Worm (Caenorhabditis elegans) whole organism, midembryonic: ENCODE measurements around the gene C01G10.1.
"Not testable (repeated sequence)": the region's sequence is repeated elsewhere in the genome, so short reads cannot be mapped to it uniquely, and the experiment has no call there.

ENCODE experiments used
- T22C8.4 ChIP-seq: fragments of 200-800 bp; sonication (Bioruptor generic); IDR thresholded peaks from 2 replicates; pipeline ENCODE4 v1.3.6; 2022; ENCODE audit warnings: missing genetic modification characterization, missing compliant biosample characterization
- cog-1 ChIP-seq: sonication (generic microtip); optimal IDR thresholded peaks from 2 replicates; lab custom pipeline; 2016; ENCODE audit warnings: missing genetic modification characterization, missing compliant biosample characterization
- flt-1 ChIP-seq: fragments of 200-800 bp; sonication (Bioruptor generic); IDR thresholded peaks from 2 replicates; pipeline ENCODE4 v1.3.6; 2022; ENCODE audit warnings: missing genetic modification characterization, missing compliant biosample characterization
- klf-2 ChIP-seq: fragments of 200-800 bp; sonication (Bioruptor generic); conservative IDR thresholded peaks from 2 replicates; pipeline ENCODE4 v1.3.6; 2022; ENCODE audit warnings: missing genetic modification reagents, missing genetic modification characterization, missing compliant biosample characterization
- med-1 ChIP-seq: sonication (generic microtip); optimal IDR thresholded peaks from 2 replicates; lab custom pipeline; 2017; ENCODE audit warnings: missing genetic modification characterization, mild to moderate bottlenecking, missing compliant biosample characterization, antibody characterized with exemption, missing genetic modification reagents; ENCODE audit not compliant: insufficient read depth
- ref-1 ChIP-seq: fragments of 200-800 bp; sonication (Bioruptor generic); conservative IDR thresholded peaks from 2 replicates; pipeline ENCODE4 v1.3.6; 2022; ENCODE audit warnings: missing genetic modification reagents, missing genetic modification characterization, missing compliant biosample characterization
- tab-1 ChIP-seq: fragments of 200-800 bp; sonication (Bioruptor generic); IDR thresholded peaks from 2 replicates; pipeline ENCODE4 v1.3.6; 2022; ENCODE audit warnings: missing genetic modification characterization, missing compliant biosample characterization
- ztf-23 ChIP-seq: fragments of 200-800 bp; sonication (Bioruptor generic); IDR thresholded peaks from 2 replicates; pipeline ENCODE4 v1.3.6; 2022; ENCODE audit warnings: missing genetic modification reagents, missing genetic modification characterization, missing compliant biosample characterization
- ztf-29 ChIP-seq: fragments of 200-800 bp; sonication (Bioruptor generic); IDR thresholded peaks from 2 replicates; pipeline ENCODE4 v1.3.6; 2022; ENCODE audit warnings: missing genetic modification reagents, missing genetic modification characterization, missing compliant biosample characterization

C01G10.1 gene

DNA sequence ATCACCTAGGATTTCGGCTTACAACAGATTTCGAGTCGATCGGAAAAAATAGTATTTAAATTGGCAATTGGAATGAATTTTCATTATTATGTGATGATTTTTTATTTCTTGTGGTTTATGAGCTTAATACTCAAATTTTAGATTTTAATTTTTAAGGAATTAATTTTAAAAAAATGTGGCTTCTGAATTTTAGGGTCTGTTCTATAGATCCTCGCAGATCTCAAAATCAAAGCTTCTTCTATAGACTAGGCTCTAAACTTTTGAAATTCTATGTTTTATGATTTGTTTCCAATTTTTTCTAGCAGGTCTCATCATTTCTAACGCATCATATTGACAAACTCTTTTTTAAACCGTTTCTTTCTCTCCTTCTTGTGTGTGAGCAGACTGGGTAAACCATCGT lies 6.9 kb upstream of the C01G10.1 start, which contains the start of gene txt-12:
txt-12 (plus strand) TSS at position 301 of the 400 bp plus-strand sequence.
- no peak for TF ChIP-seq ref-1 (GFP tag; lab: Robert Waterston, UW)
- TF ChIP-seq klf-2 (GFP tag; lab: Robert Waterston, UW): no peak
- no peak for TF ChIP-seq T22C8.4 (GFP tag; lab: Robert Waterston, UW)
- TF ChIP-seq flt-1 (GFP tag; lab: Robert Waterston, UW): no peak
- TF ChIP-seq med-1 (GFP tag; lab: Kevin White, UChicago): no peak
- TF ChIP-seq ztf-29 (GFP tag; lab: Robert Waterston, UW): no peak
- no peak for TF ChIP-seq cog-1 (tag; lab: Kevin White, UChicago)
- TF ChIP-seq tab-1 (GFP tag; lab: Robert Waterston, UW): no peak
- no peak for TF ChIP-seq ztf-23 (GFP tag; lab: Robert Waterston, UW)

DNA sequence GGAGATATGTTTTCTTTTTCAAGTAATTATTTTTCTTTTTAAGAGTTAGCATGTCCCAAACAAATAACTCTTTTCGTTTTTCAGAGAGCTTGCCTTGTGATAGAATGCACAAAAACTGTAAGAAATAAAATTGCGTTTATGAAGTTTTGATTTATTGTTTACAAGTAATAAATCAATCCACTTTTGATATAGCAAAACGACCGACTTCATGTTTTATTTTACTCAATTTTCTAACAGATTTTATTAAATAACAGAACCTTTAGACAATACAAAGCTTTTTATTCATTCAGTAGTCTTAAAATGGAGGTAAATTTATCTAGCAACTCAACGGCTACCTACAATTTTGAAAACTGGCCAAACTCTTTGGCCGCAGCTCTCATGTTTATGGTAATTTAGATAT lies 4.8 kb upstream of the C01G10.1 start, which contains the start of gene srx-78:
srx-78 (plus strand) TSS at position 301 of the 400 bp plus-strand sequence.
- TF ChIP-seq cog-1 (tag; lab: Kevin White, UChicago) (no peak), ztf-23 (GFP tag; lab: Robert Waterston, UW) (no peak), med-1 (GFP tag; lab: Kevin White, UChicago) (no peak), tab-1 (GFP tag; lab: Robert Waterston, UW) (no peak), flt-1 (GFP tag; lab: Robert Waterston, UW) (no peak), klf-2 (GFP tag; lab: Robert Waterston, UW) (no peak), ztf-29 (GFP tag; lab: Robert Waterston, UW) (no peak), T22C8.4 (GFP tag; lab: Robert Waterston, UW) (no peak), ref-1 (GFP tag; lab: Robert Waterston, UW) (no peak)

DNA sequence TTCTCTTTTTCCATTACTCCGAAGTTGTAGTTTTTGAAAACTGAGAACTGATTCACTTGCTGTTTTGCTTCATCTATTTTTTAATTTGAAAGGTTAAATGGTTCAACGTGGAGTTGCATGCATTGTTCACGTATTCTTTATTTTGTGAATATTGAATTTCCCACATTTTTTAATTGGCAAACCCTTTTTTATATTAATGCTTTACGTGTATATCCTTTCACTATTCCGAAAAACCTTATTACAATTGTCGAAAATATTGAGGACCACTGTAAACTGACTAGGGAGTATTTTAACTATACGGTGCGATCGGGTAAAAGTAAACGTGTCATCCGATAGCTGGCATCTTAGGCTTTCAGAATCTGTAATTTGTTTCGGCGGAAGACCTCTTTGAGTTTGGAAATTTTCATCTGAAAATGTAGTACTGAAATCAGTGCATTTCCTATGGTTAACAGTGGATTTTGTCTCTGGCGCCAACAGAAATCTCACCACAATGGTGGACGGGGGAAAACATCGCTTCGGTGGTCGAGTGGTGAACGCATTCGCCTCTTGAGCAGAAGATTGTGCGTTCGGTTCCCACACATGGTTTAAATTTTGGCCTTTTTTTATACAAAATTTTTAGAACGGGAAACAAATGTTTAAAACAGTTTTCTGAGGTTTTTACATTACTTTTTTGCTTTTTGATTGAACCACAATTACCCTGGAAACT lies 6.5 kb downstream of the C01G10.1 start, which contains the start of gene C01G10.14:
C01G10.14 (minus strand) TSS at position 51 of the 706 bp plus-strand sequence.
- not testable (repeated sequence) for TF ChIP-seq flt-1, tab-1, ref-1 (GFP tag; lab: Robert Waterston, UW)

DNA sequence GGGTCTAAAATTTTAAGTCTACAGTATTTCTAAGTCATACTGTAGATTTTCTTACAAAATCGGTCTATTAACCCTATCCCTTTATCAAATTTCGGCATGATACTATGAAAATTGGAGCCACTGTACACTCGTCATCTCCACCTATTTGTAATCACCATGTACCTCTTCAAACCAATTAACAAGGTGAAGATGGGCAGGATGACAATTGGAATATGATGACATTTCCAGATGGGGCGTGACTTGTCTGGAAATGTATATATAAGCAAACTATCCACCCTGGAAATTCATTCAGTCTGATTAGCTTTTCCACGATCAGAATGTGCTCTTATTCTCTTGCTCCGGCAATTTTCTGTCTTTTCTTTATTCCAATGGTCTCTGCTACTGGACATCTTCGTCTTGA lies 9.7 kb downstream of the C01G10.1 start, which contains the start of gene Y75B12A.2:
Y75B12A.2 (plus strand) TSS at position 301 of the 400 bp plus-strand sequence.
- TF ChIP-seq cog-1 (tag; lab: Kevin White, UChicago): no peak
- TF ChIP-seq tab-1 (GFP tag; lab: Robert Waterston, UW): no peak
- TF ChIP-seq med-1 (GFP tag; lab: Kevin White, UChicago): no peak
- TF ChIP-seq ztf-23 (GFP tag; lab: Robert Waterston, UW): no peak
- no peak for TF ChIP-seq ref-1 (GFP tag; lab: Robert Waterston, UW)
- no peak for TF ChIP-seq flt-1 (GFP tag; lab: Robert Waterston, UW)
- no peak for TF ChIP-seq T22C8.4 (GFP tag; lab: Robert Waterston, UW)
- TF ChIP-seq ztf-29 (GFP tag; lab: Robert Waterston, UW): no peak
- TF ChIP-seq klf-2 (GFP tag; lab: Robert Waterston, UW): no peak

DNA sequence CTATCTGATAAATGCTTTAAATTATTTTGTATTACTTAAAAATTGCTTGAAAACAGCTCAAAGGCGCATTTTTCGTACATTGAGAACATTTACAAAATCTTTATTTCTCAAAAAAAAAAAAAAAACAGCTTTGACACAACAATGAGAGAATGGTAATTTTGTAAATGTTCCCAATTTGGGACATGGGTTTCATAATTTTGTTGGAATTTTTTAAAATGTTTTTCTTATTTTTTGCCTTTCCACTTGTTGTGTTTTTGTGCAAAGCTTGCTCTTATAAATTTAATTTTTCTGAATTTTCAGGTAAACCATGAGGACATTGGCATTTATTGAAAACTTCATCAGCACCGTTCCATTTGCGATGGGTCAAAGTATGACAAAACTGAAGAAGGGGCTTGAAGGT lies 12.1 kb downstream of the C01G10.1 start, which contains the start of gene T01G5.7:
T01G5.7 (plus strand) TSS at position 301 of the 400 bp plus-strand sequence.
- TF ChIP-seq ztf-29 (GFP tag; lab: Robert Waterston, UW): no peak
- no peak for TF ChIP-seq tab-1 (GFP tag; lab: Robert Waterston, UW)
- no peak for TF ChIP-seq ztf-23 (GFP tag; lab: Robert Waterston, UW)
- TF ChIP-seq klf-2 (GFP tag; lab: Robert Waterston, UW): no peak
- TF ChIP-seq T22C8.4 (GFP tag; lab: Robert Waterston, UW): no peak
- TF ChIP-seq flt-1 (GFP tag; lab: Robert Waterston, UW): no peak
- TF ChIP-seq med-1 (GFP tag; lab: Kevin White, UChicago): no peak
- no peak for TF ChIP-seq ref-1 (GFP tag; lab: Robert Waterston, UW)
- TF ChIP-seq cog-1 (tag; lab: Kevin White, UChicago): no peak

DNA sequence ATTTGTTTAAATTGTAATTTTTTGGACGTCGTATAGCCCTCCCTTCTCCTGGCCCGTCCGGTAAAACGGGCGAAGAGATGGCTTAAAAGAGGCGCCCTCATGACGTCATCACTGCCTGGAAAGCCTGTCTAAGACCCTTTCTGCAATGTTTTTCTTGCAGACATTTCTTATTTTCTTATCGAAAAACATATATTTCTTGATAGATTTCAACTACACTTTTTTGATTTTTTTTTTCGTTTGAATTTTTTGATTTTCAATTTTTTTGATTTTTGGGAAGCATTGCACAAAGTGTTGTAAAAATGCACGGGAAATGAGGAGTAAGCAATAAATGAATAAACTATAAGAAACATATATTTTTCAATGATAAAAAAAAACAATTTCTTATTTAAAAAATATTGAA lies 14.4 kb downstream of the C01G10.1 start, which contains the start of gene T01G5.6:
T01G5.6 (minus strand) TSS at position 101 of the 400 bp plus-strand sequence.
- TF ChIP-seq ztf-23 (GFP tag; lab: Robert Waterston, UW) (no peak), med-1 (GFP tag; lab: Kevin White, UChicago) (no peak), flt-1 (GFP tag; lab: Robert Waterston, UW) (no peak)

DNA sequence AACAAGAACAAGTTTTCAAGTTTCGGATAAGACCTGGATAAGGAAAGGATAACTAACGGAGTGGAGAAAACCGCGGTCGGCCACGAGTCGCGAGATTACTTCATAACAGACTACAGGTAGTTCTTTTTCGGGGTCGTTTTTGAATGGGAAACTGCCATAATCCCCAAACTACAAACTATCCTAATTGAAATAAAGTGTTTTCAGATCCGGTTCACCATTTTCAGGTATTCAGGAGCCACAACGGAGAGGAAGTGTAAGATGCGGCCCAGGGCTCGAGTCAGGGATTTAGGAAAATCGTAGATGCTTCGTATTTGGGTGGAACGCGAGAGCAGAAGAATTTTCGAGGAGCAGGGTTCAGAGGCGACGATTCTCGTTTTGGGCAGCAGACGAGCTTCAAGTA lies 16.4 kb downstream of the C01G10.1 start, which contains the start of gene T01G5.8:
T01G5.8 (plus strand) TSS at position 301 of the 400 bp plus-strand sequence.
- TF ChIP-seq tab-1 (GFP tag; lab: Robert Waterston, UW); cog-1 (tag; lab: Kevin White, UChicago); T22C8.4 (GFP tag; lab: Robert Waterston, UW): not testable (repeated sequence)

DNA sequence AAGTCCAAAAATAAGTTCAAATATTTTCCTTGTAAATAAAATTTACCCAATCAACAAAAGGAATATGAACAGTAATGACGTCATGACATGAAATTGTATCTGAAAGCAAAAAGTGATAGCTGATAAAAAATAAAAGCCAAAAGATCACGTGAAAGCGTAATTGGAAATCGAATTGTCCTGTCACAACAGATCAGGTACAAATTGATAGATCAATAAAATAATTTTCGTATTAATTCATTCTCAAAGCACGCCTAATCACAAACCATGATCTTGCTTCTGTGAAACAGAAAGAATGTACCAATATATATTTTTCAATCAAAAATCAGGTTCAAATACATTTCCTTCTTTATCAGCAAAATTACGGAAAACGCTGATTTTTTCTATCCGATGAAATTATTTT lies 20.0 kb downstream of the C01G10.1 start, which contains the start of gene flor-1:
flor-1 (minus strand) TSS at position 101 of the 400 bp plus-strand sequence.
- TF ChIP-seq cog-1 (tag; lab: Kevin White, UChicago) (no peak), med-1 (GFP tag; lab: Kevin White, UChicago) (no peak), flt-1 (GFP tag; lab: Robert Waterston, UW) (no peak), ref-1 (GFP tag; lab: Robert Waterston, UW) (no peak), tab-1 (GFP tag; lab: Robert Waterston, UW) (no peak), T22C8.4 (GFP tag; lab: Robert Waterston, UW) (no peak), ztf-23 (GFP tag; lab: Robert Waterston, UW) (no peak), klf-2 (GFP tag; lab: Robert Waterston, UW) (no peak), ztf-29 (GFP tag; lab: Robert Waterston, UW) (no peak)

DNA sequence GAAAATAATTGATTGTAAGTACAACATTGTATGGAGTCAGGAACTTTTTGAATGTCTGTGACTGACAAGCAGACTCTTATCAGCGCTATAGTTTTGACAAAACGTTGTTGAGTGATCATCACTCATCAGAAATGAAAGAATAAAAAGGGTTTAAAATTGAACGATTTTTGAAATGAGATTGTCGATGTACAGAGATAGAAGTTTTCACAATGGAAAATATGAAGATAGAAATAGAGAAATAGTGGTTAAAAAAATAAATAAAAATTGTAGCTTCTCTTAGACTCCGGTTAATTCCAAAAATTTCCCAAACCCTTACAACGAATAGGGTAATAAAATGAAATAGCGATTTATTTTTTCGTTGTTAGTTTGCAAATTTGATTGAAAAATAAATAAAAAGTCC lies 25.6 kb downstream of the C01G10.1 start, which contains the start of gene ugt-30:
ugt-30 (minus strand) TSS at position 101 of the 400 bp plus-strand sequence.
- not testable (repeated sequence) for TF ChIP-seq T22C8.4 (GFP tag; lab: Robert Waterston, UW); ztf-23 (GFP tag; lab: Robert Waterston, UW); med-1 (GFP tag; lab: Kevin White, UChicago)
